Fruit fly (Drosophila melanogaster) whole organism, prepupa: Measurements from ENCODE around the gene CG10324.

Experiments used
- CG10631 ChIP-seq: fragments of 200-800 bp; sonication (Bioruptor generic); optimal IDR thresholded peaks from 2 replicates; lab custom pipeline; 2016; ENCODE audit warnings: missing biosample characterization, missing genetic modification characterization
- Gug ChIP-seq: fragments of 200-800 bp; sonication (Bioruptor generic); IDR thresholded peaks from 2 replicates; pipeline ENCODE4 v1.3.6; 2022; ENCODE audit warnings: missing biosample characterization, missing genetic modification characterization

DNA sequence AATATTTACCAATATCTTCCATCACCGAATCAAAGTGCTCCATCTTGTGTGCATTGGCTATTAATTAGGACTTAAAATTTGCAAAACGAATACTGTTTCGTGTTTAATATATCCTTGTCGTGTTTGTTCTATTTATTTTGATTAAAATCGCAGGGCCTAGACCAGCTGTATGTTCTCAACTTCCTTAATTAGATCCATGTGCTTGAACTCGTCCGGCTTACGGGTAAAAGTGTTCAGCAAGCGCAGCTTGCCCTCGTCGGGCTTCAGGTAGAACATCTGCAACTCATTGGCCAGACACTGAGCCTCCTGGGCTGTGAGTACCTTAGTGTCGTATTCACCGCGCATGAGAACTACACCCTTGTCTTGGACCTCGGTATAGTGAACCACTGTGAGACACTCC is 33.5 kb downstream of the CG10324 start, which contains the start of gene CG12783:
- TF ChIP-seq CG10631 (GFP tag; lab: Kevin White, UChicago) (no peak), Gug (GFP tag; lab: Robert Waterston, UW) (no peak)
